Worm (Caenorhabditis elegans): ENCODE results near the gene F31F7.2.

Gene F31F7.2

ce11 chrV:6276205-6276604 lies 5.6 kb downstream of the F31F7.2 start, which contains the start of gene F31F7.1 (continued):
- TF ChIP-seq Y105C5A.15 (GFP tag; IDR thresholded peaks at IDR 0.05) (no peak), nhr-11 (tag; optimal IDR thresholded peaks at IDR 0.05) (peak; percentile 1), mep-1 (tag; optimal IDR thresholded peaks at IDR 0.05) (peak; percentile 60), daf-16 (GFP tag; optimal IDR thresholded peaks at IDR 0.05) (peak in 1 of 2 experiments; percentile 48), daf-16 (tag; optimal IDR thresholded peaks at IDR 0.05) (peak; percentile 98), nhr-42 (GFP tag; IDR thresholded peaks at IDR 0.05) (no peak), egl-43 (GFP tag; IDR thresholded peaks at IDR 0.05) (no peak), pha-4 (GFP tag; IDR thresholded peaks at IDR 0.05) (0 out of 2 replicates have a peak, but pooled peaks have one; percentile 15), pha-4 (tag; optimal IDR thresholded peaks at IDR 0.05) (no peak), hlh-11 (tag; optimal IDR thresholded peaks at IDR 0.05) (peak; percentile 93), mes-2 (tag; optimal IDR thresholded peaks at IDR 0.05; ENCODE audit: poor library complexity, severe bottlenecking) (peak; percentile 31), daf-8 (GFP tag; IDR thresholded peaks at IDR 0.05) (no peak), nhr-28 (tag; optimal IDR thresholded peaks at IDR 0.05) (peak; percentile 93), nhr-25 (tag; optimal IDR thresholded peaks at IDR 0.05; ENCODE audit: borderline replicate concordance, insufficient read depth) (no peak), nhr-48 (tag; optimal IDR thresholded peaks at IDR 0.05) (peak; percentile 87), dmd-6 (GFP tag; IDR thresholded peaks at IDR 0.05) (peak; percentile 94), mdt-29 (GFP tag; IDR thresholded peaks at IDR 0.05) (no peak), lin-15B (tag; optimal IDR thresholded peaks at IDR 0.05) (no peak), nhr-237 (tag; optimal IDR thresholded peaks at IDR 0.05) (no peak), lsy-2 (tag; optimal IDR thresholded peaks at IDR 0.05) (peak; percentile 32 to 56), php-3 (GFP tag; IDR thresholded peaks at IDR 0.05) (peak; percentile 27; the same call in 1 of the 2 replicates), fos-1 (tag; optimal IDR thresholded peaks at IDR 0.05) (no peak), hlh-30 (tag; optimal IDR thresholded peaks at IDR 0.05; ENCODE audit: insufficient read depth) (peak; percentile 70), attf-4 (tag; optimal IDR thresholded peaks at IDR 0.05) (no peak), mxl-2 (GFP tag; conservative IDR thresholded peaks at IDR 0.05) (no peak), dmd-8 (GFP tag; IDR thresholded peaks at IDR 0.05) (no peak), aly-2 (tag; optimal IDR thresholded peaks at IDR 0.05) (no peak), rbr-2 (tag; optimal IDR thresholded peaks at IDR 0.05) (no peak), lir-3 (tag; optimal IDR thresholded peaks at IDR 0.05) (no peak), vab-7 (GFP tag; IDR thresholded peaks at IDR 0.05) (no peak), ceh-62 (tag; optimal IDR thresholded peaks at IDR 0.05) (no peak), nhr-77 (tag; optimal IDR thresholded peaks at IDR 0.05) (peak; percentile 92), pqm-1 (tag; optimal IDR thresholded peaks at IDR 0.05) (peak; percentile 97), gei-8 (GFP tag; optimal IDR thresholded peaks at IDR 0.05) (no peak), lin-38 (GFP tag; IDR thresholded peaks at IDR 0.05) (no peak), dve-1 (tag; optimal IDR thresholded peaks at IDR 0.05; ENCODE audit: insufficient read depth) (peak; percentile 97), nhr-10 (tag; optimal IDR thresholded peaks at IDR 0.05) (peak; percentile 92), F49E8.2 (tag; optimal IDR thresholded peaks at IDR 0.05; ENCODE audit: borderline replicate concordance) (no peak), lin-13 (GFP tag; optimal IDR thresholded peaks at IDR 0.05) (peak; percentile 1)

ce11 chrV:6277178-6277834 lies 6.7 kb downstream of the F31F7.2 start:
- TF ChIP-seq aha-1 (tag) (peak; percentile 91), aly-2 (tag; optimal IDR thresholded peaks at IDR 0.05) (no peak), spr-1 (tag; optimal IDR thresholded peaks at IDR 0.05) (no peak), F44E2.7 (GFP tag; IDR thresholded peaks at IDR 0.05) (no peak), ceh-44 (GFP tag; IDR thresholded peaks at IDR 0.05) (no peak), hlh-11 (tag; optimal IDR thresholded peaks at IDR 0.05) (peak; percentile 17), arid-1 (GFP tag; conservative IDR thresholded peaks at IDR 0.05) (no peak), vab-7 (GFP tag; IDR thresholded peaks at IDR 0.05) (no peak), lsy-2 (tag; optimal IDR thresholded peaks at IDR 0.05) (no peak), daf-8 (GFP tag; IDR thresholded peaks at IDR 0.05) (no peak), php-3 (GFP tag; IDR thresholded peaks at IDR 0.05) (no peak), fkh-10 (GFP tag; optimal IDR thresholded peaks at IDR 0.05) (no peak), ceh-20 (GFP tag; IDR thresholded peaks at IDR 0.05) (0 out of 2 replicates have a peak, but pooled peaks have one; percentile 6), lim-7 (GFP tag; IDR thresholded peaks at IDR 0.05) (no peak), F26F4.8 (GFP tag; conservative IDR thresholded peaks at IDR 0.05) (no peak), fos-1 (tag; optimal IDR thresholded peaks at IDR 0.05) (no peak), nhr-25 (tag; optimal IDR thresholded peaks at IDR 0.05; ENCODE audit: borderline replicate concordance, insufficient read depth) (no peak), daf-19 (GFP tag; conservative IDR thresholded peaks at IDR 0.05) (no peak), zag-1 (tag; optimal IDR thresholded peaks at IDR 0.05) (no peak), Y105C5A.15 (GFP tag; IDR thresholded peaks at IDR 0.05) (no peak), F37D6.2 (tag; optimal IDR thresholded peaks at IDR 0.05) (no peak), rbr-2 (tag; optimal IDR thresholded peaks at IDR 0.05) (no peak)
